Fruit fly (Drosophila melanogaster) whole organism, wandering third instar larva: ENCODE measurements around the gene CG3817.

Experiments used
- Abd-B ChIP-seq: fragments of >200 bp; optimal IDR thresholded peaks from 2 replicates; lab custom pipeline; 2017; ENCODE audit warnings: missing biosample characterization, missing genetic modification characterization
- CG32264 ChIP-seq: fragments of 200-800 bp; sonication (Bioruptor generic); optimal IDR thresholded peaks from 2 replicates; lab custom pipeline; 2016; ENCODE audit warnings: missing biosample characterization, missing genetic modification characterization
- CG9705 ChIP-seq: fragments of 200-800 bp; sonication (Bioruptor generic); optimal IDR thresholded peaks from 2 replicates; lab custom pipeline; 2018; ENCODE audit warnings: missing biosample characterization, mild to moderate bottlenecking, missing genetic modification characterization
- CrebA ChIP-seq: fragments of 200-800 bp; sonication (Bioruptor generic); optimal IDR thresholded peaks from 2 replicates; lab custom pipeline; 2016; ENCODE audit warnings: missing biosample characterization, mild to moderate bottlenecking, missing genetic modification characterization, borderline replicate concordance
- Dfd ChIP-seq: fragments of >200 bp; optimal IDR thresholded peaks from 2 replicates; lab custom pipeline; 2017; ENCODE audit warnings: missing biosample characterization, missing genetic modification characterization
- Dif ChIP-seq: fragments of 200-275, 200-300 bp; sonication (Bioruptor generic); optimal IDR thresholded peaks from 2 replicates; lab custom pipeline; 2018; ENCODE audit warnings: missing biosample characterization, missing genetic modification characterization; ENCODE audit not compliant: partially characterized antibody
- GATAd ChIP-seq: sonication (Bioruptor generic); optimal IDR thresholded peaks from 2 replicates; lab custom pipeline; 2016; ENCODE audit warnings: missing biosample characterization, missing genetic modification characterization
- HLH106 ChIP-seq: fragments of 200-800 bp; optimal IDR thresholded peaks from 3 replicates; lab custom pipeline; 2019; ENCODE audit warnings: missing biosample characterization, mild to moderate bottlenecking, missing genetic modification characterization, moderate library complexity
- Hnf4 ChIP-seq: fragments of 200-800 bp; sonication (Bioruptor generic); optimal IDR thresholded peaks from 2 replicates; lab custom pipeline; 2016; ENCODE audit warnings: missing biosample characterization, mild to moderate bottlenecking, missing genetic modification characterization
- Hr78 ChIP-seq: fragments of >200 bp; optimal IDR thresholded peaks from 2 replicates; lab custom pipeline; 2017; ENCODE audit warnings: missing biosample characterization, missing genetic modification characterization
- Hr83 ChIP-seq: fragments of 200-300 bp; sonication (Bioruptor generic); optimal IDR thresholded peaks from 2 replicates; lab custom pipeline; 2016; ENCODE audit warnings: missing biosample characterization, mild to moderate bottlenecking, missing genetic modification characterization, moderate library complexity; ENCODE audit not compliant: poor library complexity, severe bottlenecking
- Jra ChIP-seq: sonication (Bioruptor generic); optimal IDR thresholded peaks from 2 replicates; lab custom pipeline; 2016; ENCODE audit warnings: missing biosample characterization, missing genetic modification characterization
- Mio ChIP-seq: sonication (Bioruptor generic); optimal IDR thresholded peaks from 2 replicates; lab custom pipeline; 2016; ENCODE audit warnings: missing biosample characterization, missing genetic modification characterization
- Myc ChIP-seq: fragments of >200 bp; optimal IDR thresholded peaks from 2 replicates; lab custom pipeline; 2017
- N ChIP-seq: fragments of >200 bp; optimal IDR thresholded peaks from 2 replicates; lab custom pipeline; 2018; ENCODE audit warnings: missing biosample characterization, missing external identifiers, missing genetic modification characterization
- OdsH ChIP-seq: fragments of 200-800 bp; sonication (Bioruptor generic); optimal IDR thresholded peaks from 2 replicates; lab custom pipeline; 2016; ENCODE audit warnings: missing biosample characterization, mild to moderate bottlenecking, missing genetic modification characterization
- Rel ChIP-seq, 2 experiments: fragments of 200-800 bp; sonication (Bioruptor generic) in 1 of 2; optimal IDR thresholded peaks; 2 replicates in 1 of 2; 3 replicates in 1 of 2; lab custom pipeline; 2016 to 2019; ENCODE audit warnings: mild to moderate bottlenecking in 2 of 2, missing biosample characterization in 2 of 2, missing genetic modification characterization in 2 of 2, moderate library complexity in 1 of 2
- Sp1 ChIP-seq: fragments of 200-800 bp; sonication (Bioruptor generic); optimal IDR thresholded peaks from 3 replicates; lab custom pipeline; 2019; ENCODE audit warnings: missing biosample characterization, mild to moderate bottlenecking, missing genetic modification characterization, moderate library complexity
- Vsx2 ChIP-seq: fragments of 200-300, 225-300 bp; sonication (Bioruptor generic); optimal IDR thresholded peaks from 2 replicates; lab custom pipeline; 2018; ENCODE audit warnings: missing biosample characterization, missing genetic modification characterization; ENCODE audit not compliant: partially characterized antibody
- br ChIP-seq: fragments of 200-800 bp; sonication (Bioruptor generic); optimal IDR thresholded peaks from 2 replicates; lab custom pipeline; 2016; ENCODE audit warnings: missing biosample characterization, missing genetic modification characterization
- brk ChIP-seq: fragments of 200-800 bp; sonication (Bioruptor generic); optimal IDR thresholded peaks from 2 replicates; lab custom pipeline; 2016; ENCODE audit warnings: missing biosample characterization, mild to moderate bottlenecking, missing genetic modification characterization
- dmrt93B ChIP-seq: fragments of 200-800 bp; sonication (Bioruptor generic); optimal IDR thresholded peaks from 2 replicates; lab custom pipeline; 2018; ENCODE audit warnings: missing biosample characterization, mild to moderate bottlenecking, missing genetic modification characterization
- dsf ChIP-seq: sonication (Bioruptor generic); optimal IDR thresholded peaks from 2 replicates; lab custom pipeline; 2016; ENCODE audit warnings: missing biosample characterization, missing genetic modification characterization, borderline replicate concordance
- ey ChIP-seq: fragments of 200-800 bp; sonication (Bioruptor generic); optimal IDR thresholded peaks from 2 replicates; lab custom pipeline; 2016; ENCODE audit warnings: missing biosample characterization, missing genetic modification characterization
- foxo ChIP-seq, 2 experiments: fragments of 200-800 bp; sonication (Bioruptor generic); optimal IDR thresholded peaks; 2 replicates in 1 of 2; 3 replicates in 1 of 2; lab custom pipeline; 2016 to 2017; ENCODE audit warnings: missing biosample characterization in 2 of 2, missing genetic modification characterization in 2 of 2
- fru ChIP-seq: fragments of 200-800 bp; sonication (Bioruptor generic); optimal IDR thresholded peaks from 3 replicates; lab custom pipeline; 2016; ENCODE audit warnings: missing biosample characterization, mild to moderate bottlenecking, missing genetic modification characterization
- h ChIP-seq: fragments of 200-800 bp; sonication (Bioruptor generic); optimal IDR thresholded peaks from 3 replicates; lab custom pipeline; 2016; ENCODE audit warnings: missing biosample characterization, mild to moderate bottlenecking, missing genetic modification characterization
- jim ChIP-seq: fragments of 175-275, 200-325 bp; sonication (Bioruptor generic); optimal IDR thresholded peaks from 2 replicates; lab custom pipeline; 2016; ENCODE audit warnings: missing biosample characterization, mild to moderate bottlenecking, missing genetic modification characterization
- lola ChIP-seq: fragments of >200 bp; optimal IDR thresholded peaks from 2 replicates; lab custom pipeline; 2017; ENCODE audit warnings: missing biosample characterization, missing genetic modification characterization
- pan ChIP-seq: fragments of >200 bp; optimal IDR thresholded peaks from 2 replicates; lab custom pipeline; 2017
- rgr ChIP-seq: fragments of 200-800 bp; sonication (Bioruptor generic); optimal IDR thresholded peaks from 3 replicates; lab custom pipeline; 2016; ENCODE audit warnings: missing biosample characterization, mild to moderate bottlenecking, missing genetic modification characterization
- sv ChIP-seq: fragments of 200-800 bp; sonication (Bioruptor generic); optimal IDR thresholded peaks from 3 replicates; lab custom pipeline; 2016; ENCODE audit warnings: missing biosample characterization, missing genetic modification characterization
- tai ChIP-seq: sonication (Bioruptor generic); optimal IDR thresholded peaks from 2 replicates; lab custom pipeline; 2016; ENCODE audit warnings: missing biosample characterization, missing genetic modification characterization
- usp ChIP-seq: fragments of >200 bp; optimal IDR thresholded peaks from 2 replicates; lab custom pipeline; 2017; ENCODE audit warnings: missing biosample characterization, missing genetic modification characterization
- woc ChIP-seq: sonication (Bioruptor generic); optimal IDR thresholded peaks from 2 replicates; lab custom pipeline; 2016; ENCODE audit warnings: missing biosample characterization, mild to moderate bottlenecking, missing genetic modification characterization

The CG3817 gene

DNA sequence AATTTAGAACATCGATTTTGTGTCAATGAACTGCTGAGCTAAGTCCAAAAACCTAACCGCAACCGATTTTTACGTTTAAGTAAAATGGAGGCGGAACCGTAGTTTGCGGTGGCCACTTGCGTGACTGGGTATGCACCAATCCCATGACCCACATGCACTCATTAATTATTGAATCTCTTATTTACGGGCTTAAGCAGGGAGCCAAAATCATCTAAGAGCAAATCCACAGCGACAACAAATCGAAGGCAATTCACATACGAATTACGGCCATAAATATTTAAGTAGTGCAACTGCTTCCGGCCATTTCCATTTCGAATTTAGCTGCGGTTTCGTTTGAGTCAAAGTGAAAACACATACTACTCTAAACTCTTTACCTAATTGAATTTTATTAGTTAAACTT, 33.7 kb upstream of the CG3817 start:
- TF ChIP-seq tai (no peak), CG32264 (GFP tag; lab: Kevin White, UChicago) (no peak), ey (GFP tag; lab: Kevin White, UChicago) (no peak), CrebA (GFP tag; lab: Kevin White, UChicago) (no peak), usp (GFP tag; lab: Kevin White, UChicago) (no peak), fru (GFP tag; lab: Kevin White, UChicago) (no peak), Dif (GFP tag; lab: Kevin White, UChicago) (no peak), brk (GFP tag; lab: Kevin White, UChicago) (no peak), N (GFP tag; lab: Kevin White, UChicago) (no peak), Mio (GFP tag; lab: Kevin White, UChicago) (no peak), woc (GFP tag; lab: Kevin White, UChicago) (no peak), Rel (GFP tag; optimal IDR thresholded peaks at IDR 0.05; lab: Kevin White, UChicago) (no peak), Rel (tag; optimal IDR thresholded peaks at IDR 0.05; lab: Kevin White, UChicago) (no peak), Hr83 (GFP tag; lab: Kevin White, UChicago) (no peak)
- TF ChIP-seq, all 38 proteins: peak for 0

DNA sequence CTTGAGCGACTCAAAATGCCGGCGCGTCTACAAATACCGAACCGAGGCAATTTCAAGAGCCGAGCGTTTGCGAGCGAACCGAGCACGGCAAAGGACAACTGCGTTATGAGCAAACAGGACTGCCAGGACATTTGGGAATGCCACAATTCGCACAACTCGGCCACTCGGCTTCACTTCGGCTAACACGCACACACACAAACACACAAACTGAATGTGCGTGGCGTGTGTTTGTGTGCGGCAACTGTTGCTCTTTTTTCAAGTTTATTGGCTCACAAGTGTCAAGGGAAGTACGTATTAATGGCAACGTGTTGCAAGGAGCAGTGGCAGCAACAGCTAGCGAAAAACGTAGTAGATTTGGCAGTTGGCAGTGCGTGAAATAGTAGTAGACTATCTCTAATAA, 25.2 kb upstream of the CG3817 start:
- TF ChIP-seq jim (GFP tag; lab: Kevin White, UChicago) (no peak), lola (no peak), Myc (lab: Kevin White, UChicago) (no peak), fru (GFP tag; lab: Kevin White, UChicago) (no peak), rgr (no peak), sv (no peak)

DNA sequence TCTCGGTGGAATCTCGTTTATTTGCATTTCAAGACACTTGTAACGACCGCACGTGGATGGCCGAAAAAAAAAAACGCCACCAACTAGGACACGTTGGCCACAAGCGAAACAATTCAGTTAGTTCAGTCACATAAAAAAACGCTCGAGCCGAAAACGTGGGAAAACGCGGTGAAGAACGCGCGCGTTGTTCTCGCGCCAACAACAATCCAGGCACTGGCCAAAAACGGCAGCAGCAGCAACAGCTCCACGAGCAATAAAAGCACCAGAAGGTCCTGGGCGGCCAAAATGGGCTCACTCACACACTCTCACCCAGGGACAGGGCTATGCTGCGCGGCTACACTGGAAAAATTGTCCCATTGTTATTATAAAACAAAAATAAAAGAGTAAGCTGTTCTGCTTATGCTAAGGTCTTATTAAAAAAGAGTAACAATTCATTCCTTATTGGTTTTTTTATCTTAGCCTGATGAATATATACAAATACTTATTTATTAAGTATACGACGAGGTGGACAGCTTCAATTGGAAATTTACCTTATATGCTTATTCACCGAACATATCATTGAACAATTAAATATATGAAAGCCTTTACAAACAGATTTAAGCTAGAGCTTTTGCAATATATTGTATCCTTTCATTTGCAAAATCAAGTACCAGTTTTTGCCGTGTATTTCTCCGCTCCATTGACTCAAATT, 23.1 kb upstream of the CG3817 start, which contains the start of gene btsz:
btsz (minus strand) TSS at position 215 of the 691 bp plus-strand sequence.
- TF ChIP-seq lola (no peak), sv (peak; percentile 27)

DNA sequence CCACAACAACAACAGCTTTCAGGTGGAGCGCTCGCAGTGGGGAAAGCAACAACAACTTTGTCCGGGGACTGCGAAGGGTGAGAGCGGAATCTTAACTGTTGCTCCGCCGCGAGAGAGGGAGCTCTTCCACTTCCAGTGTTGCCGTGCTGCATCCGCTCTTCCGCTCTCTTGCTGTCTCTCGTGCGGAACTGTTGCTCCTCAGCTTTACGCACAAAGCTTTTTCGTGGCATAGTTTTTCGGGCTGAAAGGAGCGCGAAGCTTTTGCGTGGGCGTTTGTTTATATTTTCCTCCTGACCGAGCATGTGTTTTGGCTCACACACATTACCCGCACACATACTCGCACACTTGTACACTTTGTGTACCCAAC, 22.6 kb upstream of the CG3817 start:
- no peak for TF ChIP-seq Vsx2
- no peak for TF ChIP-seq Abd-B (GFP tag; lab: Kevin White, UChicago)
- TF ChIP-seq GATAd (GFP tag; lab: Kevin White, UChicago) = no peak
- TF ChIP-seq Rel (GFP tag; optimal IDR thresholded peaks at IDR 0.05; lab: Kevin White, UChicago) = no peak
- TF ChIP-seq Rel (tag; optimal IDR thresholded peaks at IDR 0.05; lab: Kevin White, UChicago) = no peak
- TF ChIP-seq jim (GFP tag; lab: Kevin White, UChicago) = no peak
- no peak for TF ChIP-seq h
- no peak for TF ChIP-seq Hr78
- TF ChIP-seq Hr83 (GFP tag; lab: Kevin White, UChicago) = no peak
- no peak for TF ChIP-seq tai
- no peak for TF ChIP-seq OdsH (GFP tag; lab: Kevin White, UChicago)
- TF ChIP-seq pan (lab: Kevin White, UChicago) = no peak
- TF ChIP-seq Mio (GFP tag; lab: Kevin White, UChicago) = no peak
- TF ChIP-seq Dfd (GFP tag; lab: Kevin White, UChicago) = no peak
- TF ChIP-seq foxo (GFP tag; optimal IDR thresholded peaks at IDR 0.05; lab: Kevin White, UChicago) = no peak
- no peak for TF ChIP-seq CG9705 (GFP tag; lab: Kevin White, UChicago)
- no peak for TF ChIP-seq CrebA (GFP tag; lab: Kevin White, UChicago)
- no peak for TF ChIP-seq Dif (GFP tag; lab: Kevin White, UChicago)
- TF ChIP-seq Hnf4 = no peak
- no peak for TF ChIP-seq dsf (GFP tag; lab: Kevin White, UChicago)
- no peak for TF ChIP-seq dmrt93B

DNA sequence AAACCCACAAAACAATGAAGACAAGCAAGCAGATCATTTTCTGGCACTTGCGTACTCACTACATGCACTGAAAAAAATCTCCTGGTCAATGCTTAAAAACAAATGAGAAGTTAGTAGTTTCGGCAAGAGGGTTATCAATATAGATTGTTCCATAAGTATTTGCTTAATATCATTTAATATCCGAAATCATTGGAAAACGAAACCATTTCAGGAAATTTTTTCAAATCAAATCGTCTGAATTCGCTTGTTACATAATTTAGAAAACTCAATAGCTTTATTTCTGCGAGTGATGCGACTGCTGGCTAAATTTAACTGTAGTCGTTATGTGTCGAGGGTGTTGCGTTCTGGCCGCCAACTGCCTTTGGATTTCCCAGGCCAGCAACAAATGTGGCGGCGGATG, 20.4 kb upstream of the CG3817 start:
- TF ChIP-seq br (GFP tag; lab: Kevin White, UChicago) (no peak), HLH106 (no peak), Jra (GFP tag; lab: Kevin White, UChicago) (no peak), usp (GFP tag; lab: Kevin White, UChicago) (no peak), brk (GFP tag; lab: Kevin White, UChicago) (no peak), Hr78 (no peak), sv (no peak), N (GFP tag; lab: Kevin White, UChicago) (no peak), Sp1 (GFP tag; lab: Kevin White, UChicago) (no peak), fru (GFP tag; lab: Kevin White, UChicago) (no peak), Hr83 (GFP tag; lab: Kevin White, UChicago) (no peak)
